Fruit fly (Drosophila melanogaster) whole organism, embryonic: ENCODE results near the gene can.

Experiments
- CG13296 ChIP-seq: fragments of 200-800 bp; sonication (Bioruptor generic); optimal IDR thresholded peaks from 3 replicates; lab custom pipeline; 2018; ENCODE audit warnings: missing biosample characterization, mild to moderate bottlenecking, missing genetic modification characterization
- CG3847 ChIP-seq: fragments of 200-800 bp; sonication (Bioruptor generic); IDR thresholded peaks from 2 replicates; pipeline ENCODE4 v1.3.6; 2022; ENCODE audit warnings: missing biosample characterization, missing genetic modification characterization
- CG4854 ChIP-seq: fragments of 200-800 bp; sonication (Bioruptor generic); optimal IDR thresholded peaks from 2 replicates; lab custom pipeline; 2016; ENCODE audit warnings: missing biosample characterization, missing genetic modification characterization, inconsistent platforms
- Drgx ChIP-seq: fragments of 200-800 bp; sonication (Bioruptor generic); IDR thresholded peaks from 2 replicates; pipeline ENCODE4 v1.3.6; 2022; ENCODE audit warnings: missing biosample characterization, missing genetic modification characterization
- Elba2 ChIP-seq: fragments of 200-800 bp; sonication (Bioruptor generic); optimal IDR thresholded peaks from 3 replicates; lab custom pipeline; 2016; ENCODE audit warnings: missing biosample characterization, missing genetic modification characterization
- Gug ChIP-seq: fragments of 200-800 bp; sonication (Bioruptor generic); IDR thresholded peaks from 4 replicates; pipeline ENCODE4 v1.3.6; 2022; ENCODE audit warnings: missing biosample characterization, missing genetic modification characterization
- Hr39 ChIP-seq: fragments of >200 bp; optimal IDR thresholded peaks from 2 replicates; lab custom pipeline; 2017
- Oli ChIP-seq: fragments of 200-800 bp; sonication (Bioruptor generic); optimal IDR thresholded peaks from 2 replicates; lab custom pipeline; 2018; ENCODE audit warnings: missing biosample characterization, mild to moderate bottlenecking, missing genetic modification characterization, moderate library complexity
- aop ChIP-seq: fragments of 200-800 bp; sonication (Bioruptor generic); IDR thresholded peaks from 2 replicates; pipeline ENCODE4 v1.3.6; 2022; ENCODE audit warnings: missing biosample characterization, missing genetic modification characterization
- fd102C ChIP-seq: fragments of 200-800 bp; sonication (Bioruptor generic); optimal IDR thresholded peaks from 2 replicates; lab custom pipeline; 2018; ENCODE audit warnings: missing biosample characterization, mild to moderate bottlenecking, missing genetic modification characterization, moderate library complexity
- gsb ChIP-seq: fragments of 200-800 bp; sonication (Bioruptor generic); IDR thresholded peaks from 2 replicates; pipeline ENCODE4 v1.3.6; 2022; ENCODE audit warnings: missing biosample characterization, missing genetic modification characterization
- pros ChIP-seq: fragments of 200-800 bp; sonication (Bioruptor generic); optimal IDR thresholded peaks from 3 replicates; lab custom pipeline; 2019; ENCODE audit warnings: missing biosample characterization, mild to moderate bottlenecking, missing genetic modification characterization, moderate library complexity
- trh ChIP-seq: fragments of 200-800 bp; sonication (Bioruptor generic); optimal IDR thresholded peaks from 2 replicates; lab custom pipeline; 2016; ENCODE audit warnings: missing biosample characterization, missing genetic modification characterization

dm6 chr3L:10244606-10245005 lies 22.3 kb downstream of the can start, which contains the start of gene Or67c:
- no peak for TF ChIP-seq Drgx (GFP tag; lab: Robert Waterston, UW)
- TF ChIP-seq CG4854: no peak
- no peak for TF ChIP-seq CG13296
- no peak for TF ChIP-seq Oli (tag; lab: Kevin White, UChicago)
- no peak for TF ChIP-seq trh (GFP tag; lab: Kevin White, UChicago)
- no peak for TF ChIP-seq aop (GFP tag; lab: Robert Waterston, UW)
- no peak for TF ChIP-seq gsb
- no peak for TF ChIP-seq Hr39
- no peak for TF ChIP-seq CG3847 (GFP tag; lab: Robert Waterston, UW)
- TF ChIP-seq Gug: no peak
- TF ChIP-seq Elba2: no peak
- no peak for TF ChIP-seq fd102C (GFP tag; lab: Kevin White, UChicago)
- no peak for TF ChIP-seq pros
